Worm (Caenorhabditis elegans): ENCODE results near the gene C06A1.7.
A peak's percentile ranks its signal among the peaks of the same experiment; 100 is the strongest.

The C06A1.7 gene

DNA sequence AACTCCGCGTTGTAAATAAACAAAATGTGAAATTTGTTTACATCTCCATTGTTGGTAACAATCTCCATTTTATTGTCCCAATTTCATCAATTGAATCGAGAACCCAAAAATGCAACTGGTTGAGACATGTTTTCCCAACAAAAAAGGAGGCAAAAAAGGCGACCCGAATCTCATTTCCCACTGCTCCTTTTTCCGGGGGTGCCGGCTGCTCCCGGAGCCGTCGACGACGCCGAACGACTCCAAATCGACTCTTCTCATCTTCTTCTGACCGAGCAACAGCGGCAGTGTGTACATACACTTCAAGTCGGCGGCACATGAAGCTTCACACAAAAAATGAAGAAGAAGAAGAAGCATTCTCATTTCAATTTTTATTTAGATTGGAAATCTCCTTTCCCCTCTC, 1.8 kb downstream of the C06A1.7 start:
- TF ChIP-seq fkh-10 (GFP tag; optimal IDR thresholded peaks at IDR 0.05) = no peak
- no peak for TF ChIP-seq ttx-3 (tag; optimal IDR thresholded peaks at IDR 0.05)
- no peak for TF ChIP-seq K02D7.2 (tag; optimal IDR thresholded peaks at IDR 0.05)
- TF ChIP-seq ceh-2 (tag; optimal IDR thresholded peaks at IDR 0.05) = no peak
- TF ChIP-seq ceh-24 (tag; optimal IDR thresholded peaks at IDR 0.05) = no peak
- TF ChIP-seq ceh-22 (tag; optimal IDR thresholded peaks at IDR 0.05) = no peak
- TF ChIP-seq pax-1 (tag; optimal IDR thresholded peaks at IDR 0.05) = no peak
- no peak for TF ChIP-seq ceh-19 (GFP tag; optimal IDR thresholded peaks at IDR 0.05)
- no peak for TF ChIP-seq Y22D7AL.16 (tag; optimal IDR thresholded peaks at IDR 0.05)
- no peak for TF ChIP-seq F13H6.1 (tag; optimal IDR thresholded peaks at IDR 0.05)
- no peak for TF ChIP-seq mec-3 (tag; optimal IDR thresholded peaks at IDR 0.05; ENCODE audit: borderline replicate concordance)

DNA sequence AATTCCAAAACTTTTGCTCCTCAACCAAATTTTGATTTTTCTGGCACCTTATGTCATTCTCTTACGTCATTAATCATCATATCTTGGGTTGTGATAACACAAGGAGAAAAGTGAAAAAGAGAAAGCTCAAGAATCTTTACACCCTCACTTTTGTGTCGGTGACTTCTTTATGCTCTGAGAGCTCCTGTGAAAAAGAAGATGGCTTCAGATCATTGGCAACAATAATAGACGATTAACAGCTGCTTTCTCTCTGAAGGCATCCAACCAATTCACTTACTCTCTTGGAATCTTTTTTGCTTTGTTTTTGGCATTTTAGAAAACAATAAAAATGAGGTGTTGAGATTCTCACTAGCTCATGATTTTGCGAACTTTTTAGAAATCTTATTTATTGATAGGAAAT, 4.8 kb downstream of the C06A1.7 start:
- TF ChIP-seq hlh-15 (tag; optimal IDR thresholded peaks at IDR 0.05) (no peak), rnt-1 (tag; optimal IDR thresholded peaks at IDR 0.05) (no peak), Y22D7AL.16 (tag; optimal IDR thresholded peaks at IDR 0.05) (no peak), fkh-10 (GFP tag; optimal IDR thresholded peaks at IDR 0.05) (no peak), C38D4.7 (GFP tag; optimal IDR thresholded peaks at IDR 0.05) (no peak), T23F11.4 (GFP tag; optimal IDR thresholded peaks at IDR 0.05) (no peak), pag-3 (tag; optimal IDR thresholded peaks at IDR 0.05; ENCODE audit: borderline replicate concordance) (no peak), unc-55 (GFP tag; optimal IDR thresholded peaks at IDR 0.05) (peak; percentile 13)

DNA sequence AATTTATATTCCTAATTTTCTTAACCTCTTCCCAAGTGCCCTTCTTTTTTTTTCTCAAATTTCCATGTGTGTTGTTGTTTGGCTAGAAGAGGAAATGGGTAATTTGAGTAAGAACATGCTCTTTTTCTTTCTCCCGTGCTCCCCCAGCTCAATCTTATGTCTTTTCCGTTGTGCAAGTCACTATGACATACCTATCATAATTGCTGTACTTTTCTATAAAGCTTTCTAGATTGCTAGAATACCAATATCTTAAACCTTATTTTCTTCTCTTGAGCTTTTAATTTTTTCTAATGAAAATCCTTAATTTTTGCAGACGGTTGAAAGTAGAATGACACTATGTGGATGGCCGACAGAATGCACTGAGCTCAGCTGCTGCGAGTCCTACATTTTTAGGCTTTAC, 5.6 kb downstream of the C06A1.7 start, which contains the start of gene txt-13:
Gene txt-13 (plus strand): TSS at position 301 of the 400 bp plus-strand sequence.
- TF ChIP-seq unc-55 (GFP tag; optimal IDR thresholded peaks at IDR 0.05) = no peak
- no peak for TF ChIP-seq dve-1 (tag; optimal IDR thresholded peaks at IDR 0.05)
- no peak for TF ChIP-seq zip-5 (tag; optimal IDR thresholded peaks at IDR 0.05)
- TF ChIP-seq ref-2 (tag; optimal IDR thresholded peaks at IDR 0.05) = no peak
- no peak for TF ChIP-seq fkh-10 (GFP tag; optimal IDR thresholded peaks at IDR 0.05)
- TF ChIP-seq ceh-30 (tag; optimal IDR thresholded peaks at IDR 0.05) = no peak
- TF ChIP-seq hlh-13 (GFP tag; optimal IDR thresholded peaks at IDR 0.05) = no peak
- TF ChIP-seq hlh-6 (tag; optimal IDR thresholded peaks at IDR 0.05) = no peak
- TF ChIP-seq lim-6 (tag; optimal IDR thresholded peaks at IDR 0.05) = no peak
- TF ChIP-seq ztf-16 (tag; optimal IDR thresholded peaks at IDR 0.05) = no peak
- no peak for TF ChIP-seq Y22D7AL.16 (tag; optimal IDR thresholded peaks at IDR 0.05)
- no peak for TF ChIP-seq lin-11 (tag; optimal IDR thresholded peaks at IDR 0.05)
- TF ChIP-seq odd-2 (tag; optimal IDR thresholded peaks at IDR 0.05) = no peak
- TF ChIP-seq ceh-24 (tag; optimal IDR thresholded peaks at IDR 0.05) = no peak
- no peak for TF ChIP-seq elt-2 (tag; optimal IDR thresholded peaks at IDR 0.05)
- no peak for TF ChIP-seq pax-1 (tag; optimal IDR thresholded peaks at IDR 0.05)
- no peak for TF ChIP-seq ceh-14 (tag; optimal IDR thresholded peaks at IDR 0.05)
- TF ChIP-seq sox-2 (GFP tag; IDR thresholded peaks at IDR 0.05) = no peak

DNA sequence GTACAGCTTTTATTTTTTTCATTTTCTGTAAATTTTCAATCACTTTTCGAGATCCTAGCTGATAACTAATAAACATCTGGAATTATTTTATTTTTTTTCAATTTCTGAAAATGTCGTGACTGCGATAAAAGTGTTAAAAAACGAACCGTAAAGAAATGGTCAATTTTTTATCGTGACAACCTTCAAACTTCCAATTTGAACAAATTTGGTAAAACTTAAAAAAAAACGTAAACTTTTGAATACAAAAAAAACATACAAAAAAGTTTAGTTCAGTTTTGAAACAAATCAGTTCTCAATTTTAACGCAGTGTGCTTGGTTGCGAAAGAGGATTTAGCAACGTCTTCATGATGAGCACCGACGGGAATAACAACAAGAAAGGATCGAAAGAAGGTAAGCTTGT, 7.3 kb downstream of the C06A1.7 start, which contains the start of gene C06A1.3:
Gene C06A1.3 (plus strand): TSS at position 301 of the 400 bp plus-strand sequence.
- TF ChIP-seq tbx-2 (tag; optimal IDR thresholded peaks at IDR 0.05) (no peak), hlh-8 (tag; optimal IDR thresholded peaks at IDR 0.05) (no peak), pha-4 (tag; optimal IDR thresholded peaks at IDR 0.05) (no peak), hlh-30 (tag; optimal IDR thresholded peaks at IDR 0.05; ENCODE audit: insufficient read depth) (no peak), T23F11.4 (GFP tag; optimal IDR thresholded peaks at IDR 0.05) (no peak), ceh-18 (tag; optimal IDR thresholded peaks at IDR 0.05) (no peak), pag-3 (tag; optimal IDR thresholded peaks at IDR 0.05; ENCODE audit: borderline replicate concordance) (no peak), ztf-16 (tag; optimal IDR thresholded peaks at IDR 0.05) (no peak), zip-5 (tag; optimal IDR thresholded peaks at IDR 0.05) (no peak), fkh-10 (GFP tag; optimal IDR thresholded peaks at IDR 0.05) (no peak), sox-4 (tag; optimal IDR thresholded peaks at IDR 0.05) (no peak), nhr-232 (tag; optimal IDR thresholded peaks at IDR 0.05) (no peak), madf-2 (tag; optimal IDR thresholded peaks at IDR 0.05) (no peak), pha-2 (tag; optimal IDR thresholded peaks at IDR 0.05) (no peak), pat-9 (tag; optimal IDR thresholded peaks at IDR 0.05) (no peak), ceh-30 (tag; optimal IDR thresholded peaks at IDR 0.05) (no peak)

All from whole organism, late embryonic.